Fruit fly (Drosophila melanogaster): Measurements from ENCODE around the gene Dci.

DNA sequence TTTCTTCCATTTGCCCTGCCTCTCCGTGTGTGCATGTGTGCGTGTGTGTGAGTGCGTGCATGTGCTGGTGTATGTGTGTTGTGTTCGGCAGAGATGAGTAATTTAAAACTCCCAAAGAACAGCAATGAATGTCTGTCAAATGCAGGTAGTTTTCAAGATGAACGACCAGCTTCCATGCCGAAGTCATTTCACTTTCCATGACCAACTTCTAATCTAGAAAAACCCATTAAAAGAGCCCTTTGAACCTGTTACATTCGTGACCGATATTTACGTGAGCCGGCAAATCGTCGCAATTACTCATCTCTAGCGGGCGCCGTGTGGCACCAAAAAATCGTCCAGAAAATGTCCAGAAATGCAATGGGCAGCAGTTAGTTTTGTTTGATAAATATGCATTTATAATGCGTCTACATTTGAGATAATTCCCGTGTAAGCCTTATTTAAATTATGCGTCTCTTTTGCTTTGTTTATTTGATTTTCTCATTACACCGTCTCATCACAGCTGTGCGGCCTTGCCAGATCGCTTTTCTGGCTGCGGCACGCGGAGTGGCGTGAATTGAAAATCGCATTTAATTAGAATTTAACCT is 21.3 kb downstream of the Dci start:
- TF ChIP-seq Stat92E (GFP tag; optimal IDR thresholded peaks at IDR 0.05) = no peak
- peak; percentile 83 for TF ChIP-seq Med (GFP tag)
- no peak for TF ChIP-seq CG7987 (GFP tag; optimal IDR thresholded peaks at IDR 0.05)
- peak; percentile 76 for TF ChIP-seq nerfin-2 (GFP tag; IDR thresholded peaks at IDR 0.05; ENCODE audit: partially characterized antibody)
- no peak for TF ChIP-seq rib (GFP tag; IDR thresholded peaks at IDR 0.05)
- no peak for TF ChIP-seq oc (tag; optimal IDR thresholded peaks at IDR 0.05)
- peak; percentile 67 for TF ChIP-seq CG2120 (GFP tag; optimal IDR thresholded peaks at IDR 0.05)
- no peak for TF ChIP-seq Oaz (GFP tag; IDR thresholded peaks at IDR 0.05)
- TF ChIP-seq CG4730 (GFP tag; IDR thresholded peaks at IDR 0.05) = no peak
- TF ChIP-seq odd (GFP tag; optimal IDR thresholded peaks at IDR 0.05) = no peak
- no peak for TF ChIP-seq disco-r (GFP tag; optimal IDR thresholded peaks at IDR 0.05)
- no peak for TF ChIP-seq Hr39 (optimal IDR thresholded peaks at IDR 0.05)
- TF ChIP-seq shn (GFP tag; optimal IDR thresholded peaks at IDR 0.05) = peak; percentile 63
- TF ChIP-seq ATbp (GFP tag; optimal IDR thresholded peaks at IDR 0.05) = no peak

Measured in whole organism, embryonic.